Fruit fly (Drosophila melanogaster): ENCODE measurements around the gene CG18649.

The CG18649 gene

DNA sequence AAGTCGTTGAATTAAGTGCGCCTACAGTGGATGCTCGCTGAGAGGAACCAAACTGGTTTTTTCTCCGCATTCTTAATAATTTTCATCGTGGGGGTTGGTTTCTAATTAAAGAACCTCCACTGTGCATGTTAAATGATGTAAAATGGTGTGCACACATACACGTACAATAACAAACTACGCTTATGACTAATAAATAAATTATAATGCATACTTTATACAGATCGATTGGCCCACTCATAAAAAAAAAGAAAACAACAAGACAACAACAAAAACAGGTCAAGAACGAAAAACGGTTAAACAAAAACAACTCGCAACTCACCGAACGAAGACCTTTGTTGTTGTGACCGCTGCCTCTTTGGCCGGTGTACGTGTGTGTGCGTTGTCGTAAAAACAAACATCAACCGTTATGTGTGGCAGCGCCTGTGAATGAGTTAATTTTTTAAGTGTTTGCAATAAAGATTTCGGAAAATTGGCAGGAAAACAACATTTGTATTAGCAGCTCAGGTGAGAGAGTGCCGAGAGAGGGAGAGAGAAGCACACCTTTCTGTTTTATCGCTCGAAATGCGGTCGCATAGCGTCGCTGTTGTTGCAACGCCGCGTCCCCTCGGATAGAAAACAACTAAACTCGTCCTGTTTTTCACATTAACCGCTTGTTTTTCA, 40.1 kb upstream of the CG18649 start:
- TF ChIP-seq jim (GFP tag; optimal IDR thresholded peaks at IDR 0.05) (no peak), woc (GFP tag; optimal IDR thresholded peaks at IDR 0.05) (peak; percentile 2), Hr78 (GFP tag; optimal IDR thresholded peaks at IDR 0.05) (no peak), HLH106 (tag; optimal IDR thresholded peaks at IDR 0.05) (no peak), fru (GFP tag; optimal IDR thresholded peaks at IDR 0.05) (peak; percentile 18), psq (GFP tag; optimal IDR thresholded peaks at IDR 0.05) (peak; percentile 0), GATAd (GFP tag; optimal IDR thresholded peaks at IDR 0.05) (no peak), CG32264 (GFP tag; optimal IDR thresholded peaks at IDR 0.05) (no peak), Hnf4 (GFP tag; optimal IDR thresholded peaks at IDR 0.05) (no peak), CrebA (GFP tag; optimal IDR thresholded peaks at IDR 0.05; ENCODE audit: borderline replicate concordance) (no peak), Myc (optimal IDR thresholded peaks at IDR 0.05) (no peak), CG9705 (GFP tag; optimal IDR thresholded peaks at IDR 0.05) (peak; percentile 4), dsf (GFP tag; optimal IDR thresholded peaks at IDR 0.05; ENCODE audit: borderline replicate concordance) (no peak), Sp1 (GFP tag; optimal IDR thresholded peaks at IDR 0.05) (no peak), N (GFP tag; optimal IDR thresholded peaks at IDR 0.05) (no peak), Dfd (GFP tag; optimal IDR thresholded peaks at IDR 0.05) (no peak), dl (GFP tag; optimal IDR thresholded peaks at IDR 0.05; ENCODE audit: insufficient read depth in 1 of 2, partially characterized antibody in 2 of 2) (no peak), sage (GFP tag; optimal IDR thresholded peaks at IDR 0.05) (peak; percentile 28), Hr83 (GFP tag; optimal IDR thresholded peaks at IDR 0.05; ENCODE audit: poor library complexity, severe bottlenecking) (peak; percentile 6), Abd-B (GFP tag; optimal IDR thresholded peaks at IDR 0.05) (no peak), Rel (GFP tag; optimal IDR thresholded peaks at IDR 0.05) (no peak), Rel (tag; optimal IDR thresholded peaks at IDR 0.05) (no peak), tai (GFP tag; optimal IDR thresholded peaks at IDR 0.05) (no peak), OdsH (GFP tag; optimal IDR thresholded peaks at IDR 0.05) (peak; percentile 15), lola (GFP tag; optimal IDR thresholded peaks at IDR 0.05) (no peak), br (GFP tag; optimal IDR thresholded peaks at IDR 0.05) (peak; percentile 26), Mio (GFP tag; optimal IDR thresholded peaks at IDR 0.05) (no peak), dmrt93B (GFP tag; optimal IDR thresholded peaks at IDR 0.05) (no peak), usp (GFP tag; optimal IDR thresholded peaks at IDR 0.05) (no peak), Dif (GFP tag; optimal IDR thresholded peaks at IDR 0.05; ENCODE audit: partially characterized antibody) (no peak), Vsx2 (GFP tag; optimal IDR thresholded peaks at IDR 0.05; ENCODE audit: partially characterized antibody) (no peak), sv (GFP tag; optimal IDR thresholded peaks at IDR 0.05) (no peak), Jra (GFP tag; optimal IDR thresholded peaks at IDR 0.05) (peak; percentile 5), pan (optimal IDR thresholded peaks at IDR 0.05) (no peak), h (GFP tag; optimal IDR thresholded peaks at IDR 0.05) (peak; percentile 50), foxo (GFP tag; optimal IDR thresholded peaks at IDR 0.05) (no peak), ey (GFP tag; optimal IDR thresholded peaks at IDR 0.05) (peak; percentile 29), rgr (GFP tag; optimal IDR thresholded peaks at IDR 0.05) (peak; percentile 21), brk (GFP tag; optimal IDR thresholded peaks at IDR 0.05) (peak; percentile 26)

DNA sequence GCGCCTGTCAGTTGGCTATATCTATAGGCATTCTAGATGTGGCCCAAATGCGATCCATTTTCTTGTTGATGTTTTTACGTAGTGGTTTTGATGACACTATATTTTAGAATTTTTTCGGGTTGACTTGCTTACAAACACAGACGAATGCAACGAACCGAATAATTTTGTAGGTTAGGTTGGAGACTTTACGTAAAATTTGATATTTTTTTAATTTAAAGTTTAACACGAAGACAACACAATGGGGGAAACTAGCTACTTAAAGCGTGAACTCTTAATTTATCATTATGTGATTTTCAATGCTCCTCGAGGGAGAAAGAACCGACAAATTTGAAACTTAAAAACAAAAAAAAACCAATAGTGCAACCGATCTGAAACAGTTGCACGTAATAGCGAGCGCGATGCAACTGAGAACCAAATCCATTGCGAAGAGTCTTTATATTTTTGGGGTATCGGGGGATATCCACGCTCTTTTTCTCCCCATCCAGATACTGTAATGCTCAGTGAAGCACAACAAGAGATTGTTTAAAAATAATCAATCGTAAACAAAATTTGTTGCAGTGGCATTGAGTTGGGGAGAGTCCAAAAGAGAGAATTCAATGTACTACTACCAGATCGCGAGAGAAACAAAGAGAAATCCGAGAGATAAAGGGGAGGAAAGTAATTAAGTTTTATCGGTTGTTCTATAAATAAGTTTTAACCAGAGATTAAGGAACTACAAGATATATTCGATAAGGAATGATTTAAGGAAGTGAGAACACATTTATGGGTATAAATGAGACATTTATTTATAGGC, 36.1 kb upstream of the CG18649 start:
- TF ChIP-seq lola (GFP tag; optimal IDR thresholded peaks at IDR 0.05) (no peak), psq (GFP tag; optimal IDR thresholded peaks at IDR 0.05) (no peak), Hnf4 (GFP tag; optimal IDR thresholded peaks at IDR 0.05) (no peak), N (GFP tag; optimal IDR thresholded peaks at IDR 0.05) (no peak), OdsH (GFP tag; optimal IDR thresholded peaks at IDR 0.05) (no peak), Mio (GFP tag; optimal IDR thresholded peaks at IDR 0.05) (no peak), brk (GFP tag; optimal IDR thresholded peaks at IDR 0.05) (no peak), jim (GFP tag; optimal IDR thresholded peaks at IDR 0.05) (no peak), Sp1 (GFP tag; optimal IDR thresholded peaks at IDR 0.05) (no peak), sage (GFP tag; optimal IDR thresholded peaks at IDR 0.05) (no peak), ey (GFP tag; optimal IDR thresholded peaks at IDR 0.05) (no peak), CG9705 (GFP tag; optimal IDR thresholded peaks at IDR 0.05) (no peak), sv (GFP tag; optimal IDR thresholded peaks at IDR 0.05) (no peak), Hr83 (GFP tag; optimal IDR thresholded peaks at IDR 0.05; ENCODE audit: poor library complexity, severe bottlenecking) (no peak), GATAd (GFP tag; optimal IDR thresholded peaks at IDR 0.05) (no peak), dl (GFP tag; optimal IDR thresholded peaks at IDR 0.05; ENCODE audit: insufficient read depth in 1 of 2, partially characterized antibody in 2 of 2) (no peak), CrebA (GFP tag; optimal IDR thresholded peaks at IDR 0.05; ENCODE audit: borderline replicate concordance) (no peak), CG32264 (GFP tag; optimal IDR thresholded peaks at IDR 0.05) (no peak), Jra (GFP tag; optimal IDR thresholded peaks at IDR 0.05) (no peak)
